Worm (Caenorhabditis elegans): ENCODE data around the gene K12H6.4.

The K12H6.4 gene

ce11 chrII:2802804-2803586, 21.1 kb downstream of the K12H6.4 start:
- TF ChIP-seq ceh-2 (tag; optimal IDR thresholded peaks at IDR 0.05): no peak
- TF ChIP-seq elt-2 (tag; optimal IDR thresholded peaks at IDR 0.05): peak; percentile 88

DNA sequence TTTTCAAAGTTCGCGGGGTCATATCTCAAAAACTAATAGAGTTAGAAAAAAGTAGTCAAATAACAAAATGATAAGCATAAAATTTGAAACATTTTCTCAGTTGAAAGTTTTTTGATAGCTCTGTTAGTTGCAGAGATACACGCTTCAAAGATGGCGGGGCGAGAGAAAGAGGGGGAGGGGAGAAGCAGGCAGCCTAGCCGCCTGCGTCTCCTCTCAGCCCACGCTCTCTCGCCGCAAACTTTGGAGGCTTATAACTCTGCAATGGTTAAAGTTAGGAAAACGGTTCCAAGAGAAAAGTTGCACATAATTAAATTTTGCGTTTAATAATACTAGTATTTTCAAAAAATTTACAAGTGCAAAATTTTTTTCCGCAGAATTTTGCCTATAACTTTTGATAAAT, 22.3 kb downstream of the K12H6.4 start:
- TF ChIP-seq dmd-4 (tag; optimal IDR thresholded peaks at IDR 0.05; ENCODE audit: borderline replicate concordance) (no peak), ttx-3 (tag; optimal IDR thresholded peaks at IDR 0.05) (no peak)

- TF ChIP-seq hlh-6 (tag; optimal IDR thresholded peaks at IDR 0.05): no peak
- TF ChIP-seq dmd-4 (tag; optimal IDR thresholded peaks at IDR 0.05; ENCODE audit: borderline replicate concordance): no peak
- peak; percentile 38 for TF ChIP-seq dve-1 (tag; optimal IDR thresholded peaks at IDR 0.05)
- no peak for TF ChIP-seq sox-2 (GFP tag; IDR thresholded peaks at IDR 0.05)
- no peak for TF ChIP-seq pha-4 (tag; optimal IDR thresholded peaks at IDR 0.05)
- peak; percentile 97 for TF ChIP-seq unc-55 (GFP tag; optimal IDR thresholded peaks at IDR 0.05)
- TF ChIP-seq pat-9 (tag; optimal IDR thresholded peaks at IDR 0.05): no peak
- TF ChIP-seq odd-2 (tag; optimal IDR thresholded peaks at IDR 0.05): no peak
- no peak for TF ChIP-seq ceh-34 (tag; optimal IDR thresholded peaks at IDR 0.05)
- peak; percentile 17 for TF ChIP-seq pqm-1 (tag; optimal IDR thresholded peaks at IDR 0.05)
- TF ChIP-seq mec-3 (tag; optimal IDR thresholded peaks at IDR 0.05; ENCODE audit: borderline replicate concordance): no peak
- no peak for TF ChIP-seq tbx-2 (tag; optimal IDR thresholded peaks at IDR 0.05)
- TF ChIP-seq hlh-13 (GFP tag; optimal IDR thresholded peaks at IDR 0.05): no peak
- TF ChIP-seq elt-2 (tag; optimal IDR thresholded peaks at IDR 0.05): peak; percentile 84
- no peak for TF ChIP-seq K09A11.1 (tag; optimal IDR thresholded peaks at IDR 0.05; ENCODE audit: insufficient read depth)
- TF ChIP-seq npax-4 (tag; optimal IDR thresholded peaks at IDR 0.05): no peak
- no peak for TF ChIP-seq ceh-22 (tag; optimal IDR thresholded peaks at IDR 0.05)
- no peak for TF ChIP-seq ets-4 (tag; optimal IDR thresholded peaks at IDR 0.05)
- TF ChIP-seq C38D4.7 (GFP tag; optimal IDR thresholded peaks at IDR 0.05): no peak
- peak; percentile 47 for TF ChIP-seq ceh-18 (tag; optimal IDR thresholded peaks at IDR 0.05)
- TF ChIP-seq fkh-10 (GFP tag; optimal IDR thresholded peaks at IDR 0.05): no peak
- TF ChIP-seq madf-2 (tag; optimal IDR thresholded peaks at IDR 0.05): no peak
- TF ChIP-seq fax-1 (tag; optimal IDR thresholded peaks at IDR 0.05): no peak
- TF ChIP-seq pag-3 (tag; optimal IDR thresholded peaks at IDR 0.05; ENCODE audit: borderline replicate concordance): no peak
- no peak for TF ChIP-seq unc-86 (tag; optimal IDR thresholded peaks at IDR 0.05)
- TF ChIP-seq unc-3 (GFP tag; conservative IDR thresholded peaks at IDR 0.05): no peak
- TF ChIP-seq unc-3 (tag; optimal IDR thresholded peaks at IDR 0.05): no peak
Measured at ce11 chrII:2800550-2801233, 23.4 kb downstream of the K12H6.4 start, which contains the start of gene nhr-119. TSS of gene nhr-119 (minus strand) at chrII:2800600.

DNA sequence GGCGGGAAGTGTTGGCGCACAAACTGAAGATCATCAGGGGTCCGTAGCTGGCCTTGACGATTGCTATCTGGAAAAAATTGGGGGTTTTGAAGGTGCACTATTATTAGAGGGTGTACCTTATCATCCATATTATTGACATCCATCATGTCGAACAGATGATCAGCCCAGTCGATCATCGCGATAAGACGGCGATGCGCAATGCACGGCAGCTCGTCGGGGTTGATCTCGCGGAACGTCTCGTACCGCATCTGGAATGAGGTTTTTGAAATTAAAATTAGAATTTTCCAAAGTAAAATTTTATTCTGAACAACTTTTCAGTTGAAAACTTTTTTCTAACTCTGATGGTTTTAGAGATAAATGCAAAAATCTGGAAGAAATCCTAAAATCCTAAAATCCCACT, 26.1 kb downstream of the K12H6.4 start:
- no peak for TF ChIP-seq ceh-18 (tag; optimal IDR thresholded peaks at IDR 0.05)
- TF ChIP-seq ceh-24 (tag; optimal IDR thresholded peaks at IDR 0.05): no peak
- no peak for TF ChIP-seq unc-55 (GFP tag; optimal IDR thresholded peaks at IDR 0.05)
- no peak for TF ChIP-seq ceh-45 (GFP tag; IDR thresholded peaks at IDR 0.05)
- no peak for TF ChIP-seq ztf-16 (tag; optimal IDR thresholded peaks at IDR 0.05)
- no peak for TF ChIP-seq C08G9.2 (tag; optimal IDR thresholded peaks at IDR 0.05)
- TF ChIP-seq nhr-232 (tag; optimal IDR thresholded peaks at IDR 0.05): no peak
- TF ChIP-seq mec-3 (tag; optimal IDR thresholded peaks at IDR 0.05; ENCODE audit: borderline replicate concordance): no peak
